Worm (Caenorhabditis elegans): Measurements from ENCODE around the gene R08A2.1.

R08A2.1 gene

DNA sequence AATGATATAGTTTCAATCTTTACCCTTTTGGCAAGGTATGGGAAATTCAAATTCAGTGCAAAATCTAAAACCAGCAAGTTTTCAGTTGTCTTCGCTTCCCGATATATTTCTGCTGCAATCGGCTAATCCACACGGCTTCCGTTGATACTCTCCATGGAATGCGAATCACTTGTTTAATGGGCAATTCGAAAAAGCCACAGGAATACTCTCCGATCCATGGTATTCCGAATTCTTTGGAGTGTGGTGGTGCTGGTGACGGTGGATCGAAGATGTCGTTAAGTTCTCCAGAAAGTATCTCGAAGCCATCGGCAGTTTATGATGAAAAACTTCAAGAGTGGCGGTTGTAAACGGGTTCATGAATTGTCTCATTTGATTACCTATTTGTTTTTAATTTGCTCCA lies 36.1 kb downstream of the R08A2.1 start:
- TF ChIP-seq lin-26 (GFP tag; IDR thresholded peaks at IDR 0.05), result no peak
- TF ChIP-seq dox-1 (GFP tag; IDR thresholded peaks at IDR 0.05), result 0 out of 2 replicates have a peak, but pooled peaks have one; percentile 4
- no peak for TF ChIP-seq ztf-22 (GFP tag; optimal IDR thresholded peaks at IDR 0.05)
- no peak for TF ChIP-seq egrh-3 (GFP tag; IDR thresholded peaks at IDR 0.05)
- 0 out of 2 replicates have a peak, but pooled peaks have one; percentile 23 for TF ChIP-seq hsf-1 (GFP tag; IDR thresholded peaks at IDR 0.05)
- 0 out of 2 replicates have a peak, but pooled peaks have one; percentile 40 for TF ChIP-seq nfyb-1 (GFP tag; IDR thresholded peaks at IDR 0.05)
- no peak for TF ChIP-seq ZK185.1 (tag; optimal IDR thresholded peaks at IDR 0.05; ENCODE audit: poor library complexity, severe bottlenecking)

DNA sequence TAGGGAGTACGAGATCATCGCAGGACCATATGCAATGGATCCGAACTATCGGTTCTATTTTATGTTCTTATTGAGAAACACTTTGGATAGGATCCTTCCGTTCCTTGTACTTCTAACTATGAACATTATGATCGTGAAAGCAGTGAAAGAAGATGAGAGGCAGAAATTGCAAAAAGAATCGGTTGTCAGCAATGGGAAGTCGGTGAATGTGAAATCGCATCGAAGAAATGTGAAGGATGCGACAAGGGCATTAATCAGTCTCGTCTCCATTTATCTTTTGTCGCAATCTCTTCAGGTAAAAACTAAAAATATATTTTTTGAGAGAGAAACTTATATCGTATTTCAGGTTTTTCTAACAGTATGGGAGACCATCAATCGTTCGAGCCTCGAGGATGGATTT lies 36.5 kb downstream of the R08A2.1 start:
- TF ChIP-seq Y79H2A.3 (GFP tag; conservative IDR thresholded peaks at IDR 0.05) (no peak), K11D2.4 (GFP tag; IDR thresholded peaks at IDR 0.05) (no peak), B0035.1 (tag; optimal IDR thresholded peaks at IDR 0.05) (no peak), pbrm-1 (GFP tag; IDR thresholded peaks at IDR 0.05) (no peak), cebp-2 (GFP tag; IDR thresholded peaks at IDR 0.05) (no peak), rcor-1 (GFP tag; IDR thresholded peaks at IDR 0.05) (no peak), egrh-3 (GFP tag; IDR thresholded peaks at IDR 0.05) (no peak)

DNA sequence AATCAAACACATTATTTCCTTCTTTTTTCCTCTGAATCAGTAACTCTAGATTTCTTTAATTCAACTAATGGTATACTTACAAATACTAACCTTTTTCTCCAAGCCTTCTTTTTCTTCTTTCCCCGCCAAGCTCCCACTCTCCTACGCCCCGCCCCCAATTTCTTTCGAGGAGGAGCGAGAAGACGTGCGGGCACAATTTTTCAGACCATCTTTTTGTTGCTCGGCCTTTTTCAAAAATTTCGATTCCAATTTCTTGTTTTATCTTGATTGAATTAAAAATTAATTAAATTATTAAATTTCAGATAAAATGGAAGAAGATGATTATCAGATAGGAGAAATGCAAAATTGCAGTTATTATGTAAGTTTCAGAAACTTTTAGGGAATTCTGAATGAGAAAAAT lies 39.4 kb downstream of the R08A2.1 start, which contains the start of gene C47E8.3:
C47E8.3 (plus strand) TSS at position 301 of the 400 bp plus-strand sequence.
- no peak for TF ChIP-seq akir-1 (GFP tag; optimal IDR thresholded peaks at IDR 0.05)
- TF ChIP-seq Y53G8AR.9 (GFP tag; conservative IDR thresholded peaks at IDR 0.05), result no peak
- no peak for TF ChIP-seq Y53F4B.3 (GFP tag; IDR thresholded peaks at IDR 0.05)
- no peak for TF ChIP-seq nhr-80 (tag; optimal IDR thresholded peaks at IDR 0.05)
- TF ChIP-seq F23B12.7 (tag; optimal IDR thresholded peaks at IDR 0.05; ENCODE audit: insufficient read depth), result no peak
- no peak for TF ChIP-seq D2030.7 (GFP tag; IDR thresholded peaks at IDR 0.05)

- TF ChIP-seq attf-3 (GFP tag; conservative IDR thresholded peaks at IDR 0.05) (no peak), atf-7 (tag; optimal IDR thresholded peaks at IDR 0.05) (no peak), ztf-18 (tag; optimal IDR thresholded peaks at IDR 0.05) (no peak), hlh-26 (GFP tag; conservative IDR thresholded peaks at IDR 0.05) (no peak), zfh-2 (GFP tag; conservative IDR thresholded peaks at IDR 0.05) (no peak), nfyb-1 (GFP tag; IDR thresholded peaks at IDR 0.05) (no peak), bed-2 (GFP tag; IDR thresholded peaks at IDR 0.05) (no peak), Y53G8AR.9 (GFP tag; conservative IDR thresholded peaks at IDR 0.05) (no peak), ceh-27 (GFP tag; optimal IDR thresholded peaks at IDR 0.05) (no peak), nhr-80 (tag; optimal IDR thresholded peaks at IDR 0.05) (no peak), ztf-25 (GFP tag; IDR thresholded peaks at IDR 0.05) (no peak), F55B11.4 (tag; optimal IDR thresholded peaks at IDR 0.05; ENCODE audit: borderline replicate concordance, insufficient read depth) (no peak), B0261.1 (tag; optimal IDR thresholded peaks at IDR 0.05) (no peak), ceh-91 (GFP tag; IDR thresholded peaks at IDR 0.05) (no peak), B0336.3 (GFP tag; IDR thresholded peaks at IDR 0.05) (no peak), nhr-27 (tag; optimal IDR thresholded peaks at IDR 0.05) (no peak), lag-1 (GFP tag; IDR thresholded peaks at IDR 0.05) (no peak)
Measured at ce11 chrV:14678298-14678697, 41.1 kb downstream of the R08A2.1 start.

All from whole organism, young adult.